Fruit fly (Drosophila melanogaster) whole organism, embryonic: ENCODE data around the gene CG34125.

Source experiments
- CG10979 ChIP-seq: fragments of 200-800 bp; sonication (Bioruptor generic); optimal IDR thresholded peaks from 2 replicates; lab custom pipeline; 2018; ENCODE audit warnings: missing biosample characterization, mild to moderate bottlenecking, missing genetic modification characterization, moderate library complexity
- CG11504 ChIP-seq: fragments of 200-800 bp; sonication (Bioruptor generic); optimal IDR thresholded peaks from 3 replicates; lab custom pipeline; 2019; ENCODE audit warnings: missing biosample characterization, mild to moderate bottlenecking, missing genetic modification characterization, moderate library complexity
- CG1233 ChIP-seq: fragments of 200-800 bp; sonication (Bioruptor generic); optimal IDR thresholded peaks from 4 replicates; lab custom pipeline; 2018; ENCODE audit warnings: missing biosample characterization, mild to moderate bottlenecking, missing genetic modification characterization
- CG13123 ChIP-seq: fragments of 200-800 bp; sonication (Bioruptor generic); optimal IDR thresholded peaks from 2 replicates; lab custom pipeline; 2016; ENCODE audit warnings: missing biosample characterization, missing genetic modification characterization
- CG14014 ChIP-seq: fragments of 200-800 bp; sonication (Bioruptor generic); IDR thresholded peaks from 2 replicates; pipeline ENCODE4 v1.3.6; 2022; ENCODE audit warnings: missing biosample characterization, missing genetic modification characterization
- CG14860 ChIP-seq: fragments of 200-800 bp; sonication (Bioruptor generic); IDR thresholded peaks from 3 replicates; pipeline ENCODE4 v1.3.6; 2022; ENCODE audit warnings: missing biosample characterization, missing genetic modification characterization; ENCODE audit not compliant: partially characterized antibody
- CG17328 ChIP-seq: fragments of 200-800 bp; sonication (Bioruptor generic); IDR thresholded peaks from 2 replicates; pipeline ENCODE4 v1.3.6; 2022; ENCODE audit warnings: missing biosample characterization, missing genetic modification characterization
- CG1832 ChIP-seq: fragments of 200-800 bp; sonication (Bioruptor generic); optimal IDR thresholded peaks from 2 replicates; lab custom pipeline; 2017; ENCODE audit warnings: missing biosample characterization, mild to moderate bottlenecking, missing genetic modification characterization, inconsistent platforms
- CG18619 ChIP-seq: fragments of 200-800 bp; sonication (Bioruptor generic); optimal IDR thresholded peaks from 3 replicates; lab custom pipeline; 2017; ENCODE audit warnings: missing biosample characterization, mild to moderate bottlenecking, missing genetic modification characterization
- CG2120 ChIP-seq: fragments of 200-800 bp; sonication (Bioruptor generic); optimal IDR thresholded peaks from 3 replicates; lab custom pipeline; 2016; ENCODE audit warnings: missing biosample characterization, missing genetic modification characterization
- CG2875 ChIP-seq: fragments of 200-800 bp; sonication (Bioruptor generic); optimal IDR thresholded peaks from 2 replicates; lab custom pipeline; 2017; ENCODE audit warnings: missing biosample characterization, mild to moderate bottlenecking, missing genetic modification characterization, missing genetic modification reagents
- CG30403 ChIP-seq: fragments of 200-800 bp; sonication (Bioruptor generic); optimal IDR thresholded peaks from 3 replicates; lab custom pipeline; 2016; ENCODE audit warnings: missing biosample characterization, missing genetic modification characterization
- CG32532 ChIP-seq: fragments of 200-800 bp; sonication (Bioruptor generic); IDR thresholded peaks from 2 replicates; pipeline ENCODE4 v1.3.6; 2022; ENCODE audit warnings: missing biosample characterization, missing genetic modification characterization
- CG32772 ChIP-seq: fragments of 200-800 bp; sonication (Bioruptor generic); IDR thresholded peaks from 2 replicates; pipeline ENCODE4 v1.3.6; 2022; ENCODE audit warnings: missing biosample characterization, missing genetic modification characterization
- CG34224 ChIP-seq: fragments of 200-800 bp; sonication (Bioruptor generic); IDR thresholded peaks from 3 replicates; pipeline ENCODE4 v1.3.6; 2022; ENCODE audit warnings: missing biosample characterization, missing genetic modification characterization; ENCODE audit not compliant: partially characterized antibody
- CG6272 ChIP-seq: fragments of 200-800 bp; sonication (Bioruptor generic); IDR thresholded peaks from 2 replicates; pipeline ENCODE4 v1.3.6; 2022; ENCODE audit warnings: missing biosample characterization, missing genetic modification characterization
- CG7556 ChIP-seq: fragments of 200-800 bp; sonication (Bioruptor generic); optimal IDR thresholded peaks from 2 replicates; lab custom pipeline; 2017; ENCODE audit warnings: missing biosample characterization, mild to moderate bottlenecking, missing genetic modification characterization
- CG8924 ChIP-seq: fragments of 200-800 bp; optimal IDR thresholded peaks from 3 replicates; lab custom pipeline; 2019; ENCODE audit warnings: missing biosample characterization, mild to moderate bottlenecking, missing genetic modification characterization, moderate library complexity
- CG9727 ChIP-seq: fragments of 200-800 bp; sonication (Bioruptor generic); optimal IDR thresholded peaks from 3 replicates; lab custom pipeline; 2017; ENCODE audit warnings: missing biosample characterization, mild to moderate bottlenecking, missing genetic modification characterization
- CG9932 ChIP-seq: fragments of 200-800 bp; sonication (Bioruptor generic); IDR thresholded peaks from 2 replicates; pipeline ENCODE4 v1.3.6; 2022; ENCODE audit warnings: missing biosample characterization, missing genetic modification characterization
- Dbx ChIP-seq: fragments of 200-800 bp; sonication (Bioruptor generic); IDR thresholded peaks from 3 replicates; pipeline ENCODE4 v1.3.6; 2022; ENCODE audit warnings: missing biosample characterization, missing genetic modification characterization
- Dek ChIP-seq: fragments of 200-800 bp; sonication (Bioruptor generic); optimal IDR thresholded peaks from 3 replicates; lab custom pipeline; 2019; ENCODE audit warnings: missing biosample characterization, mild to moderate bottlenecking, missing genetic modification characterization, moderate library complexity
- Dll ChIP-seq: fragments of 200-800 bp; sonication (Bioruptor generic); IDR thresholded peaks from 4 replicates; pipeline ENCODE4 v1.3.6; 2022; ENCODE audit warnings: missing biosample characterization, missing genetic modification characterization; ENCODE audit not compliant: partially characterized antibody
- Doc2 ChIP-seq: fragments of 200-800 bp; sonication (Bioruptor generic); IDR thresholded peaks from 2 replicates; pipeline ENCODE4 v1.3.6; 2022; ENCODE audit warnings: missing biosample characterization, missing genetic modification characterization
- Gsc ChIP-seq: fragments of 200-800 bp; sonication (Bioruptor generic); IDR thresholded peaks from 2 replicates; pipeline ENCODE4 v1.3.6; 2022; ENCODE audit warnings: missing biosample characterization, missing genetic modification characterization
- Kr ChIP-seq: fragments of 200-800 bp; sonication (Bioruptor generic); optimal IDR thresholded peaks from 2 replicates; lab custom pipeline; 2017; ENCODE audit warnings: missing biosample characterization, mild to moderate bottlenecking, missing genetic modification characterization
- NFAT ChIP-seq: fragments of 200-800 bp; sonication (Bioruptor generic); IDR thresholded peaks from 2 replicates; pipeline ENCODE4 v1.3.6; 2022; ENCODE audit warnings: missing biosample characterization, missing genetic modification characterization
- Optix ChIP-seq: fragments of 200-800 bp; sonication (Bioruptor generic); IDR thresholded peaks from 3 replicates; pipeline ENCODE4 v1.3.6; 2022; ENCODE audit warnings: missing biosample characterization, missing genetic modification characterization
- Six4 ChIP-seq: fragments of 200-800 bp; sonication (Bioruptor generic); optimal IDR thresholded peaks from 2 replicates; lab custom pipeline; 2016; ENCODE audit warnings: missing biosample characterization, missing genetic modification characterization
- Sry-β ChIP-seq: fragments of 200-800 bp; sonication (Bioruptor generic); optimal IDR thresholded peaks from 2 replicates; lab custom pipeline; 2018; ENCODE audit warnings: missing biosample characterization, mild to moderate bottlenecking, missing genetic modification characterization, moderate library complexity
- amos ChIP-seq: fragments of 200-800 bp; sonication (Bioruptor generic); IDR thresholded peaks from 2 replicates; pipeline ENCODE4 v1.3.6; 2022; ENCODE audit warnings: missing biosample characterization, missing genetic modification characterization; ENCODE audit not compliant: partially characterized antibody
- cad ChIP-seq: fragments of >200 bp; optimal IDR thresholded peaks from 2 replicates; lab custom pipeline; 2017; ENCODE audit warnings: missing biosample characterization, missing genetic modification characterization
- chinmo ChIP-seq: fragments of 200-800 bp; sonication (Bioruptor generic); IDR thresholded peaks from 4 replicates; pipeline ENCODE4 v1.3.6; 2022; ENCODE audit warnings: missing biosample characterization, missing genetic modification characterization; ENCODE audit not compliant: partially characterized antibody
- crp ChIP-seq, 2 experiments: fragments of 200-800 bp; sonication (Bioruptor generic); optimal IDR thresholded peaks; 2 replicates in 1 of 2; 3 replicates in 1 of 2; lab custom pipeline; 2017; ENCODE audit warnings: missing biosample characterization in 2 of 2, missing genetic modification characterization in 2 of 2, mild to moderate bottlenecking in 1 of 2, moderate library complexity in 1 of 2
- fru ChIP-seq: fragments of >200 bp; optimal IDR thresholded peaks from 2 replicates; lab custom pipeline; 2017
- gro ChIP-seq: fragments of 200-800 bp; sonication (Bioruptor generic); optimal IDR thresholded peaks from 2 replicates; lab custom pipeline; 2016; ENCODE audit warnings: missing biosample characterization, missing genetic modification characterization
- lov ChIP-seq, 2 experiments: fragments of 200-800 bp in 1 of 2; fragments of >200 bp in 1 of 2; sonication (Bioruptor generic) in 1 of 2; IDR thresholded peaks in 1 of 2; optimal IDR thresholded peaks in 1 of 2; 2 replicates in 1 of 2; 3 replicates in 1 of 2; pipeline versions ENCODE4 v1.3.6 to Lab custom; 2017 to 2022; ENCODE audit warnings: missing biosample characterization in 1 of 2, missing genetic modification characterization in 1 of 2
- p53 ChIP-seq: fragments of 200-800 bp; sonication (Bioruptor generic); optimal IDR thresholded peaks from 2 replicates; lab custom pipeline; 2016; ENCODE audit warnings: missing biosample characterization, missing genetic modification characterization
- prd ChIP-seq, 3 experiments: fragments of >200 bp in 2 of 3; fragments of 200-800 bp in 1 of 3; sonication (Bioruptor generic) in 1 of 3; optimal IDR thresholded peaks in 2 of 3; IDR thresholded peaks in 1 of 3; 2 replicates in 2 of 3; 3 replicates in 1 of 3; pipeline versions ENCODE4 v1.3.6 to Lab custom; 2017 to 2022; ENCODE audit warnings: missing biosample characterization in 1 of 3, missing genetic modification characterization in 1 of 3
- pzg ChIP-seq: fragments of 200-800 bp; sonication (Bioruptor generic); optimal IDR thresholded peaks from 3 replicates; lab custom pipeline; 2018; ENCODE audit warnings: missing biosample characterization, mild to moderate bottlenecking, missing genetic modification characterization, moderate library complexity
- row ChIP-seq: fragments of 200-800 bp; sonication (Bioruptor generic); IDR thresholded peaks from 3 replicates; pipeline ENCODE4 v1.3.6; 2022; ENCODE audit warnings: missing biosample characterization, missing genetic modification characterization
- sc ChIP-seq, 3 experiments: fragments of >200 bp in 2 of 3; fragments of 200-800 bp in 1 of 3; sonication (Bioruptor generic) in 1 of 3; optimal IDR thresholded peaks; 2 replicates in 2 of 3; 3 replicates in 1 of 3; lab custom pipeline; 2017; ENCODE audit warnings: mild to moderate bottlenecking in 1 of 3, missing biosample characterization in 1 of 3, missing genetic modification characterization in 1 of 3, missing genetic modification reagents in 1 of 3
- schlank ChIP-seq: fragments of 200-800 bp; sonication (Bioruptor generic); optimal IDR thresholded peaks from 2 replicates; lab custom pipeline; 2018; ENCODE audit warnings: missing biosample characterization, mild to moderate bottlenecking, missing genetic modification characterization
- stc ChIP-seq: fragments of 200-800 bp; sonication (Bioruptor generic); IDR thresholded peaks from 2 replicates; pipeline ENCODE4 v1.3.6; 2022; ENCODE audit warnings: missing biosample characterization, missing genetic modification characterization
- tio ChIP-seq: fragments of 200-800 bp; sonication (Bioruptor generic); optimal IDR thresholded peaks from 2 replicates; lab custom pipeline; 2017; ENCODE audit warnings: missing biosample characterization, missing genetic modification characterization, inconsistent platforms
- vfl ChIP-seq: fragments of 200-800 bp; sonication (Bioruptor generic); optimal IDR thresholded peaks from 2 replicates; lab custom pipeline; 2016; ENCODE audit warnings: missing biosample characterization, missing genetic modification characterization
- zen2 ChIP-seq: fragments of 200-800 bp; sonication (Bioruptor generic); IDR thresholded peaks from 3 replicates; pipeline ENCODE4 v1.3.6; 2022; ENCODE audit warnings: missing biosample characterization, missing genetic modification characterization; ENCODE audit not compliant: partially characterized antibody
- zfh2 ChIP-seq: fragments of 200-800 bp; sonication (Bioruptor generic); optimal IDR thresholded peaks from 2 replicates; lab custom pipeline; 2016; ENCODE audit warnings: missing biosample characterization, missing genetic modification characterization

CG34125 gene

DNA sequence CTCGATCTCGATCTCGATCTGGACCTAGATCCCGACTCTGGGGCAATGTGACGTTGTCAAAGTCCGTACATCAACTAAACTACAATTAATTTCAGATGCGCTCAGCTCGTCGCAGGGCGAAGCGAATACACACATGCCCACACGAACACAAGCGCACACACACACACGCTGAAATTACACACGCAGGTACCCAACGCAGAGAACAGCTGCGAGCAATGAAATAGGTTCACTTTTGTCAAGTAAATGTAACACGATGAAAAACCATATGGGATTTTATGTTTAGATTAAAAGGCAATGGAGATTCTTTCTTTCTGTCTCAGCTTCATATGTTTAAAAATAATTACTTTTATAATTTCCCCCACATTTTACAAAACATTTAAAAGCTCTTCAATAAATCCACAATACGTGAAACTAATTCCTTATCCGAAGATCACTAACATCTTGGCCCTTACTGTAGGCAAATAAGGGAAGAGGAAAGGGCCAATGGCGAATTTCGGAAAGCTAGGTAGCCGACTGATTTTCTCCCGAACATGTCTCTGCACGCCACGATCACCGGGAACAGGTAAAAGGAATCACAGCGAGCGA, 34.9 kb downstream of the CG34125 start (continued):
- TF ChIP-seq CG9727 (GFP tag; lab: Kevin White, UChicago) (peak; percentile 93), lov (optimal IDR thresholded peaks at IDR 0.05; lab: Kevin White, UChicago) (no peak), lov (GFP tag; IDR thresholded peaks at IDR 0.05; lab: Robert Waterston, UW) (0 out of 3 replicates have a peak, but pooled peaks have one; percentile 61), amos (GFP tag; lab: Robert Waterston, UW) (no peak), CG1832 (GFP tag; lab: Kevin White, UChicago) (no peak), prd (optimal IDR thresholded peaks at IDR 0.05; lab: Kevin White, UChicago) (no peak), prd (GFP tag; IDR thresholded peaks at IDR 0.05; lab: Robert Waterston, UW) (peak; percentile 86), CG34224 (GFP tag; lab: Robert Waterston, UW) (no peak), Optix (GFP tag; lab: Robert Waterston, UW) (peak; percentile 56; the same call in 2 of the 3 replicates), tio (GFP tag; lab: Kevin White, UChicago) (peak; percentile 85), CG11504 (tag; lab: Kevin White, UChicago) (peak; percentile 84), CG30403 (GFP tag; lab: Kevin White, UChicago) (peak; percentile 86), Six4 (GFP tag; lab: Kevin White, UChicago) (peak; percentile 71), p53 (peak; percentile 97), vfl (peak; percentile 87), Dbx (GFP tag; lab: Robert Waterston, UW) (peak; percentile 53), CG8924 (tag; lab: Kevin White, UChicago) (peak; percentile 93), CG2120 (GFP tag; lab: Kevin White, UChicago) (peak; percentile 87), Doc2 (GFP tag; lab: Robert Waterston, UW) (no peak), row (peak; percentile 90), Dek (tag; lab: Kevin White, UChicago) (peak; percentile 89), crp (GFP tag; optimal IDR thresholded peaks at IDR 0.05; lab: Kevin White, UChicago) (peak in 1 of 2 experiments; percentile 21), CG10979 (tag; lab: Kevin White, UChicago) (peak; percentile 90), CG7556 (GFP tag; lab: Kevin White, UChicago) (peak; percentile 92), zen2 (GFP tag; lab: Robert Waterston, UW) (no peak), Sry-β (GFP tag; lab: Kevin White, UChicago) (no peak), CG1233 (GFP tag; lab: Kevin White, UChicago) (peak; percentile 86), Gsc (peak; percentile 50), CG18619 (GFP tag; lab: Kevin White, UChicago) (peak; percentile 79), pzg (GFP tag; lab: Kevin White, UChicago) (no peak), Dll (no peak), CG13123 (peak; percentile 41), zfh2 (peak; percentile 70), CG14860 (GFP tag; lab: Robert Waterston, UW) (no peak), CG2875 (GFP tag; lab: Kevin White, UChicago) (peak; percentile 52), CG9932 (peak; percentile 78), Kr (GFP tag; lab: Kevin White, UChicago) (peak; percentile 40), fru (no peak), CG6272 (GFP tag; lab: Robert Waterston, UW) (0 out of 2 replicates have a peak, but pooled peaks have one; percentile 25), chinmo (GFP tag; lab: Robert Waterston, UW) (peak; percentile 72; the same call in 1 of the 4 replicates), cad (GFP tag; lab: Kevin White, UChicago) (no peak), CG17328 (GFP tag; lab: Robert Waterston, UW) (peak; percentile 84), sc (optimal IDR thresholded peaks at IDR 0.05; lab: Kevin White, UChicago) (no peak), sc (GFP tag; optimal IDR thresholded peaks at IDR 0.05; lab: Kevin White, UChicago) (peak; percentile 67), CG32772 (peak; percentile 70), gro (GFP tag; lab: Kevin White, UChicago) (peak; percentile 17), stc (GFP tag; lab: Robert Waterston, UW) (peak; percentile 73), schlank (peak; percentile 46), CG14014 (GFP tag; lab: Robert Waterston, UW) (peak; percentile 78), CG32532 (GFP tag; lab: Robert Waterston, UW) (peak; percentile 84), NFAT (GFP tag; lab: Robert Waterston, UW) (peak; percentile 70)
